Fruit fly (Drosophila melanogaster): ENCODE measurements around the gene LSm-4.

The LSm-4 gene

dm6 chr2L:10405008-10405654, at the start of gene LSm-4, which contains the start of the genes CG17768 and Ir31a (continued):
- peak; percentile 11 for TF ChIP-seq phol (tag; optimal IDR thresholded peaks at IDR 0.05)
- peak; percentile 39; the same call in 1 of the 3 replicates for TF ChIP-seq CG7963 (GFP tag; IDR thresholded peaks at IDR 0.05; ENCODE audit: partially characterized antibody)
- peak; percentile 1 for TF ChIP-seq CG10267 (tag; optimal IDR thresholded peaks at IDR 0.05)
- no peak for TF ChIP-seq CG10431 (GFP tag; optimal IDR thresholded peaks at IDR 0.05)
- peak; percentile 54 for TF ChIP-seq row (GFP tag; IDR thresholded peaks at IDR 0.05)
- TF ChIP-seq z (GFP tag; IDR thresholded peaks at IDR 0.05): no peak
- no peak; the same call in 1 of the 2 replicates for TF ChIP-seq CG42726 (GFP tag; IDR thresholded peaks at IDR 0.05; ENCODE audit: partially characterized antibody)
- TF ChIP-seq MTF-1 (GFP tag; optimal IDR thresholded peaks at IDR 0.05; ENCODE audit: borderline replicate concordance): no peak
- peak; percentile 25 for TF ChIP-seq CG8924 (tag; optimal IDR thresholded peaks at IDR 0.05)
- TF ChIP-seq corto (GFP tag; optimal IDR thresholded peaks at IDR 0.05): no peak
- peak; percentile 66; the same call in 1 of the 2 replicates for TF ChIP-seq CG2129 (GFP tag; IDR thresholded peaks at IDR 0.05; ENCODE audit: partially characterized antibody)
- TF ChIP-seq bbx (GFP tag; IDR thresholded peaks at IDR 0.05; ENCODE audit: partially characterized antibody): peak; percentile 82
- TF ChIP-seq Poxn (GFP tag; IDR thresholded peaks at IDR 0.05): no peak
- no peak for TF ChIP-seq CG14710 (tag; optimal IDR thresholded peaks at IDR 0.05)
- TF ChIP-seq prd (optimal IDR thresholded peaks at IDR 0.05): no peak
- no peak for TF ChIP-seq prd (GFP tag; IDR thresholded peaks at IDR 0.05)
- TF ChIP-seq Taf1 (GFP tag; IDR thresholded peaks at IDR 0.05): no peak
- TF ChIP-seq CG2120 (GFP tag; optimal IDR thresholded peaks at IDR 0.05): no peak
- no peak for TF ChIP-seq odd (GFP tag; optimal IDR thresholded peaks at IDR 0.05)
- no peak for TF ChIP-seq CG8281 (tag; optimal IDR thresholded peaks at IDR 0.05)
- no peak for TF ChIP-seq B-H1 (GFP tag; IDR thresholded peaks at IDR 0.05)
- TF ChIP-seq Ssrp (tag; optimal IDR thresholded peaks at IDR 0.05): no peak
- TF ChIP-seq CG4617 (GFP tag; optimal IDR thresholded peaks at IDR 0.05; ENCODE audit: borderline replicate concordance): peak; percentile 40
- TF ChIP-seq nerfin-2 (GFP tag; IDR thresholded peaks at IDR 0.05; ENCODE audit: partially characterized antibody): peak; percentile 49; the same call in 1 of the 2 replicates
- TF ChIP-seq E2f2 (GFP tag; IDR thresholded peaks at IDR 0.05): peak; percentile 19; the same call in 1 of the 2 replicates
- TF ChIP-seq dmrt11E (tag; optimal IDR thresholded peaks at IDR 0.05): no peak
- no peak for TF ChIP-seq CG18619 (GFP tag; optimal IDR thresholded peaks at IDR 0.05)
- peak; percentile 26 for TF ChIP-seq CG2116 (GFP tag; optimal IDR thresholded peaks at IDR 0.05)
- peak; percentile 87 for TF ChIP-seq Scr (GFP tag; IDR thresholded peaks at IDR 0.05; ENCODE audit: partially characterized antibody)
- TF ChIP-seq CG18476 (GFP tag; optimal IDR thresholded peaks at IDR 0.05): no peak
- TF ChIP-seq CG17186 (GFP tag; optimal IDR thresholded peaks at IDR 0.05): no peak
- TF ChIP-seq Hr39 (optimal IDR thresholded peaks at IDR 0.05): no peak
- TF ChIP-seq Atf-2 (GFP tag; optimal IDR thresholded peaks at IDR 0.05): no peak
- no peak for TF ChIP-seq CG34422 (GFP tag; IDR thresholded peaks at IDR 0.05)
- TF ChIP-seq CG17361 (GFP tag; IDR thresholded peaks at IDR 0.05): no peak
- TF ChIP-seq amos (GFP tag; IDR thresholded peaks at IDR 0.05; ENCODE audit: partially characterized antibody): peak; percentile 83; the same call in 1 of the 2 replicates
- no peak for TF ChIP-seq Jarid2 (GFP tag; optimal IDR thresholded peaks at IDR 0.05)
- TF ChIP-seq Nf-YB (GFP tag; optimal IDR thresholded peaks at IDR 0.05): no peak
- peak; percentile 27 for TF ChIP-seq CG8290 (GFP tag; optimal IDR thresholded peaks at IDR 0.05)
- no peak for TF ChIP-seq CG8290 (tag; optimal IDR thresholded peaks at IDR 0.05)
- no peak for TF ChIP-seq CG10321 (GFP tag; IDR thresholded peaks at IDR 0.05)
- TF ChIP-seq MESR4 (GFP tag; optimal IDR thresholded peaks at IDR 0.05): peak; percentile 42
- TF ChIP-seq stc (GFP tag; IDR thresholded peaks at IDR 0.05): no peak
- TF ChIP-seq sd (tag; optimal IDR thresholded peaks at IDR 0.05): no peak
- no peak for TF ChIP-seq CG6854 (GFP tag; optimal IDR thresholded peaks at IDR 0.05)
- TF ChIP-seq ro (GFP tag; IDR thresholded peaks at IDR 0.05): no peak
- peak; percentile 88 for TF ChIP-seq Doc3 (GFP tag; IDR thresholded peaks at IDR 0.05; ENCODE audit: partially characterized antibody)
- TF ChIP-seq CG14860 (GFP tag; IDR thresholded peaks at IDR 0.05; ENCODE audit: partially characterized antibody): peak; percentile 68
- no peak for TF ChIP-seq Rfx (GFP tag; IDR thresholded peaks at IDR 0.05)

Data from whole organism, embryonic.